Worm (Caenorhabditis elegans) whole organism, L1 larva: ENCODE data around the gene srt-24.

Experiments
- C16A3.4 ChIP-seq: fragments of 150-350 bp; optimal IDR thresholded peaks from 2 replicates; lab custom pipeline; 2014; ENCODE audit warnings: missing biosample characterization, missing genetic modification characterization
- F16B12.6 ChIP-seq: fragments of 150-350 bp; optimal IDR thresholded peaks from 2 replicates; lab custom pipeline; 2014; ENCODE audit warnings: missing biosample characterization, missing genetic modification characterization
- Y116A8C.19 ChIP-seq: sonication (generic microtip); optimal IDR thresholded peaks from 2 replicates; lab custom pipeline; 2016; ENCODE audit warnings: missing compliant biosample characterization, missing genetic modification characterization, borderline replicate concordance
- aha-1 ChIP-seq: fragments of 150-350 bp; optimal IDR thresholded peaks from 2 replicates; lab custom pipeline; 2014; ENCODE audit warnings: missing biosample characterization, missing genetic modification characterization
- ama-1 ChIP-seq: fragments of 150-350 bp; optimal IDR thresholded peaks from 2 replicates; lab custom pipeline; 2014
- ceh-8 ChIP-seq: fragments of 200-800 bp; sonication (Bioruptor generic); optimal IDR thresholded peaks from 2 replicates; lab custom pipeline; 2018; ENCODE audit warnings: mild to moderate bottlenecking, missing genetic modification characterization, moderate library complexity, missing compliant biosample characterization
- ceh-88 ChIP-seq: fragments of 200-800 bp; sonication (Bioruptor generic); IDR thresholded peaks from 2 replicates; pipeline ENCODE4 v1.3.6; 2022; ENCODE audit warnings: missing genetic modification characterization, missing compliant biosample characterization
- dsc-1 ChIP-seq: sonication (generic microtip); optimal IDR thresholded peaks from 2 replicates; lab custom pipeline; 2016; ENCODE audit warnings: mild to moderate bottlenecking, missing genetic modification characterization, missing compliant biosample characterization
- efl-1 ChIP-seq, 4 experiments: fragments of 150-350 bp; optimal IDR thresholded peaks in 3 of 4; peaks in 1 of 4; 1 replicate in 1 of 4; 2 replicates in 3 of 4; lab custom pipeline; 2014; ENCODE audit warnings: missing biosample characterization in 2 of 4, missing genetic modification characterization in 2 of 4, missing genetic modification reagents in 2 of 4
- elt-3 ChIP-seq, 6 experiments: fragments of 150-350 bp in 1 of 6; sonication (generic microtip); optimal IDR thresholded peaks; 2 replicates each; lab custom pipeline; 2017 to 2018; ENCODE audit warnings: missing biosample characterization in 6 of 6, missing genetic modification characterization in 6 of 6, inconsistent platforms in 1 of 6
- ets-5 ChIP-seq: fragments of 200-800 bp; sonication (Bioruptor generic); IDR thresholded peaks from 2 replicates; pipeline ENCODE4 v1.3.6; 2022; ENCODE audit warnings: missing genetic modification characterization, missing compliant biosample characterization
- fkh-10 ChIP-seq: sonication (generic microtip); optimal IDR thresholded peaks from 2 replicates; lab custom pipeline; 2017; ENCODE audit warnings: missing biosample characterization, missing genetic modification reagents, missing genetic modification characterization
- fkh-4 ChIP-seq: sonication (generic microtip); optimal IDR thresholded peaks from 2 replicates; lab custom pipeline; 2016; ENCODE audit warnings: missing compliant biosample characterization, missing genetic modification characterization, borderline replicate concordance
- fkh-8 ChIP-seq: sonication (generic microtip); optimal IDR thresholded peaks from 2 replicates; lab custom pipeline; 2016; ENCODE audit warnings: mild to moderate bottlenecking, missing genetic modification characterization, missing compliant biosample characterization
- fos-1 ChIP-seq: fragments of 150-350 bp; optimal IDR thresholded peaks from 2 replicates; lab custom pipeline; 2014; ENCODE audit warnings: missing biosample characterization, missing genetic modification characterization
- hlh-17 ChIP-seq: fragments of 200-800 bp; sonication (Bioruptor generic); optimal IDR thresholded peaks from 2 replicates; lab custom pipeline; 2018; ENCODE audit warnings: missing genetic modification characterization, mild to moderate bottlenecking, missing compliant biosample characterization, moderate library complexity, borderline replicate concordance
- hlh-4 ChIP-seq: sonication (generic microtip); optimal IDR thresholded peaks from 2 replicates; lab custom pipeline; 2016; ENCODE audit warnings: mild to moderate bottlenecking, missing genetic modification characterization, missing compliant biosample characterization
- hpl-2 ChIP-seq: fragments of 150-350 bp; optimal IDR thresholded peaks from 2 replicates; lab custom pipeline; 2014; ENCODE audit warnings: missing biosample characterization, missing genetic modification reagents, missing genetic modification characterization
- jun-1 ChIP-seq: fragments of 150-350 bp; optimal IDR thresholded peaks from 2 replicates; lab custom pipeline; 2014; ENCODE audit warnings: missing biosample characterization, missing genetic modification reagents, missing genetic modification characterization
- lin-15B ChIP-seq: fragments of 150-350 bp; sonication (generic microtip); optimal IDR thresholded peaks from 3 replicates; lab custom pipeline; 2014; ENCODE audit warnings: missing biosample characterization, missing genetic modification characterization
- lin-35 ChIP-seq, 2 experiments: fragments of 150-350 bp; optimal IDR thresholded peaks; 2 replicates each; lab custom pipeline; 2014; ENCODE audit warnings: missing biosample characterization in 2 of 2, missing genetic modification characterization in 2 of 2, missing genetic modification reagents in 2 of 2
- lin-39 ChIP-seq: fragments of 150-350 bp; optimal IDR thresholded peaks from 2 replicates; lab custom pipeline; 2014; ENCODE audit warnings: missing biosample characterization, missing genetic modification reagents, missing genetic modification characterization
- lir-3 ChIP-seq: sonication (generic microtip); optimal IDR thresholded peaks from 2 replicates; lab custom pipeline; 2016; ENCODE audit warnings: mild to moderate bottlenecking, missing genetic modification characterization, moderate library complexity, missing compliant biosample characterization; ENCODE audit not compliant: poor library complexity
- lsy-2 ChIP-seq, 2 experiments: fragments of 150-350 bp; optimal IDR thresholded peaks; 2 replicates each; lab custom pipeline; 2014; ENCODE audit warnings: missing biosample characterization in 2 of 2, missing genetic modification characterization in 2 of 2
- mab-9 ChIP-seq: fragments of 200-800 bp; sonication (Bioruptor generic); IDR thresholded peaks from 2 replicates; pipeline ENCODE4 v1.3.6; 2022; ENCODE audit warnings: missing genetic modification reagents, missing genetic modification characterization, missing compliant biosample characterization
- mdl-1 ChIP-seq, 2 experiments: fragments of 150-350 bp; optimal IDR thresholded peaks; 2 replicates each; lab custom pipeline; 2014 to 2017; ENCODE audit warnings: missing biosample characterization in 2 of 2, missing genetic modification characterization in 2 of 2, inconsistent platforms in 1 of 2
- mep-1 ChIP-seq: fragments of 150-350 bp; optimal IDR thresholded peaks from 2 replicates; lab custom pipeline; 2014; ENCODE audit warnings: missing biosample characterization, missing genetic modification characterization
- nhr-20 ChIP-seq: sonication (generic microtip); optimal IDR thresholded peaks from 2 replicates; lab custom pipeline; 2016; ENCODE audit warnings: mild to moderate bottlenecking, missing genetic modification characterization, missing compliant biosample characterization
- nhr-237 ChIP-seq: fragments of 150-350 bp; optimal IDR thresholded peaks from 2 replicates; lab custom pipeline; 2014; ENCODE audit warnings: missing biosample characterization, missing genetic modification characterization
- nhr-71 ChIP-seq: sonication (generic microtip); optimal IDR thresholded peaks from 2 replicates; lab custom pipeline; 2016; ENCODE audit warnings: mild to moderate bottlenecking, missing genetic modification characterization, moderate library complexity, missing compliant biosample characterization
- nhr-77 ChIP-seq: fragments of 150-350 bp; optimal IDR thresholded peaks from 2 replicates; lab custom pipeline; 2014; ENCODE audit warnings: missing biosample characterization, missing genetic modification characterization
- nhr-84 ChIP-seq: sonication (generic microtip); optimal IDR thresholded peaks from 2 replicates; lab custom pipeline; 2017; ENCODE audit warnings: missing biosample characterization, missing genetic modification characterization
- nhr-85 ChIP-seq: sonication (generic microtip); peaks from one replicate; lab custom pipeline; 2016; ENCODE audit warnings: missing genetic modification characterization, inconsistent platforms, missing compliant biosample characterization
- nhr-90 ChIP-seq: sonication (generic microtip); optimal IDR thresholded peaks from 2 replicates; lab custom pipeline; 2016; ENCODE audit warnings: mild to moderate bottlenecking, missing genetic modification characterization, missing compliant biosample characterization; ENCODE audit not compliant: poor library complexity
- pqm-1 ChIP-seq: sonication (generic microtip); optimal IDR thresholded peaks from 3 replicates; lab custom pipeline; 2017; ENCODE audit warnings: missing biosample characterization, missing genetic modification characterization
- rnt-1 ChIP-seq: sonication (generic microtip); optimal IDR thresholded peaks from 2 replicates; lab custom pipeline; 2016; ENCODE audit warnings: mild to moderate bottlenecking, missing genetic modification characterization, moderate library complexity, missing compliant biosample characterization
- snpc-4 ChIP-seq: fragments of 150-350 bp; optimal IDR thresholded peaks from 2 replicates; lab custom pipeline; 2014; ENCODE audit warnings: missing biosample characterization, missing genetic modification characterization
- snu-23 ChIP-seq: sonication (generic microtip); optimal IDR thresholded peaks from 2 replicates; lab custom pipeline; 2016; ENCODE audit warnings: missing genetic modification characterization, missing compliant biosample characterization
- sptf-1 ChIP-seq: fragments of 150-350 bp; optimal IDR thresholded peaks from 2 replicates; lab custom pipeline; 2014; ENCODE audit warnings: missing biosample characterization, missing genetic modification characterization
- swsn-7 ChIP-seq: sonication (generic microtip); optimal IDR thresholded peaks from 2 replicates; lab custom pipeline; 2016; ENCODE audit warnings: missing genetic modification characterization, missing compliant biosample characterization
- tbx-2 ChIP-seq: sonication (generic microtip); optimal IDR thresholded peaks from 2 replicates; lab custom pipeline; 2016; ENCODE audit warnings: missing genetic modification characterization, missing compliant biosample characterization
- tlp-1 ChIP-seq: fragments of 150-350 bp; optimal IDR thresholded peaks from 2 replicates; lab custom pipeline; 2014; ENCODE audit warnings: missing biosample characterization, missing genetic modification characterization
- unc-86 ChIP-seq: sonication (generic microtip); optimal IDR thresholded peaks from 2 replicates; lab custom pipeline; 2016; ENCODE audit warnings: missing genetic modification characterization, missing compliant biosample characterization
- unc-98 ChIP-seq: fragments of 200-800 bp; sonication (Bioruptor generic); IDR thresholded peaks from 2 replicates; pipeline ENCODE4 v1.3.6; 2022; ENCODE audit warnings: missing genetic modification characterization, missing compliant biosample characterization
- vab-15 ChIP-seq: sonication (generic microtip); optimal IDR thresholded peaks from 2 replicates; lab custom pipeline; 2017; ENCODE audit warnings: missing genotype, mild to moderate bottlenecking, missing genetic modification characterization, missing compliant biosample characterization
- xbp-1 ChIP-seq: sonication (generic microtip); optimal IDR thresholded peaks from 2 replicates; lab custom pipeline; 2016; ENCODE audit warnings: missing genetic modification characterization, missing compliant biosample characterization
- zip-4 ChIP-seq: fragments of 200-800 bp; sonication (Bioruptor generic); optimal IDR thresholded peaks from 2 replicates; lab custom pipeline; 2018; ENCODE audit warnings: mild to moderate bottlenecking, missing genetic modification characterization, moderate library complexity, missing compliant biosample characterization
- ztf-11 ChIP-seq, 2 experiments: sonication (generic microtip); optimal IDR thresholded peaks; 2 replicates each; lab custom pipeline; 2016 to 2017; ENCODE audit warnings: missing genetic modification characterization in 2 of 2, missing biosample characterization in 1 of 2, missing compliant biosample characterization in 1 of 2
- ztf-4 ChIP-seq: fragments of 150-350 bp; optimal IDR thresholded peaks from 2 replicates; lab custom pipeline; 2014; ENCODE audit warnings: missing biosample characterization, missing genetic modification characterization

The srt-24 gene

DNA sequence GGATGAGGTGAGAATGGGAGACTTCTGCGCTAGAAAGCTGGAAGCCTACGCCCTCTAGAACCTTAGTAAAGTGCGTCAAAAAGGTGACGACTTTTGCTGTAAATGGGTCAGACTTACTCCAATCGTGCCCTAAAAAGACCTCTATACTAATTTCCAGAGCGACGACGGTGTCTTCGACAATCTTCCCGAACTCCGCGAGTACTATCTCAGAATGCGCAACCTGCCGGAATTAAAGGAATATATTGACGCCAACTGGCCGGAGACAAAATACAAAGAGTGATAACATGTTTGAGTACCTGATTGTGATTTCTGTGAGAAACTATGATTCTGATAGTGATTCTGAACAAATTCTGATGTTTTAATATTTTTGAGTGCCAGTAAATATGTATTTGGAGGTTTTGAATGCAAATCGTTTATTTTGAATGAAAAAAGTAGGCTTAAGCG is 31.2 kb upstream of the srt-24 start (continued):
- TF ChIP-seq ceh-8 (GFP tag; lab: Kevin White, UChicago): no peak
- no peak for TF ChIP-seq tlp-1 (tag; lab: Kevin White, UChicago)
- no peak for TF ChIP-seq sptf-1 (tag; lab: Kevin White, UChicago)
- TF ChIP-seq tbx-2: no peak
- peak; percentile 12 for TF ChIP-seq ama-1 (lab: Kevin White, UChicago)
- peak; percentile 5 for TF ChIP-seq rnt-1 (tag; lab: Kevin White, UChicago)
- TF ChIP-seq mep-1 (tag; lab: Kevin White, UChicago): no peak
- no peak for TF ChIP-seq zip-4
- peak; percentile 14 for TF ChIP-seq C16A3.4 (tag; lab: Kevin White, UChicago)
- peak; percentile 88 for TF ChIP-seq nhr-85
- no peak for TF ChIP-seq aha-1 (tag; lab: Kevin White, UChicago)
- no peak for TF ChIP-seq unc-98
- no peak for TF ChIP-seq jun-1 (tag; lab: Kevin White, UChicago)
- TF ChIP-seq elt-3 (tag; optimal IDR thresholded peaks at IDR 0.05; lab: Kevin White, UChicago): peak in 2 of 6 experiments; percentile 28 to 31
- no peak for TF ChIP-seq lir-3 (tag; lab: Kevin White, UChicago)
- TF ChIP-seq unc-86 (tag; lab: Kevin White, UChicago): no peak
- no peak for TF ChIP-seq lin-15B (tag; lab: Kevin White, UChicago)
- no peak for TF ChIP-seq mab-9 (GFP tag; lab: Robert Waterston, UW)
- TF ChIP-seq fkh-10 (GFP tag; lab: Kevin White, UChicago): no peak
- TF ChIP-seq hlh-17: no peak
- no peak for TF ChIP-seq hpl-2 (GFP tag; lab: Kevin White, UChicago)
- TF ChIP-seq mdl-1 (tag; optimal IDR thresholded peaks at IDR 0.05; lab: Kevin White, UChicago): no peak
- TF ChIP-seq ztf-4 (tag; lab: Kevin White, UChicago): no peak
- TF ChIP-seq nhr-90 (tag; lab: Kevin White, UChicago): peak; percentile 36
- TF ChIP-seq vab-15: no peak
- TF ChIP-seq fkh-4 (tag; lab: Kevin White, UChicago): no peak
- no peak for TF ChIP-seq nhr-84 (tag; lab: Kevin White, UChicago)
- TF ChIP-seq snpc-4 (tag; lab: Kevin White, UChicago): no peak
- TF ChIP-seq ets-5 (GFP tag; lab: Robert Waterston, UW): no peak
- TF ChIP-seq lsy-2 (tag; optimal IDR thresholded peaks at IDR 0.05; lab: Kevin White, UChicago): peak; percentile 23 to 31
- no peak for TF ChIP-seq nhr-77 (tag; lab: Kevin White, UChicago)
- no peak for TF ChIP-seq lin-35 (GFP tag; optimal IDR thresholded peaks at IDR 0.05; lab: Kevin White, UChicago)
- TF ChIP-seq lin-39 (tag; lab: Kevin White, UChicago): no peak
- TF ChIP-seq swsn-7 (tag; lab: Kevin White, UChicago): no peak
- TF ChIP-seq hlh-4 (tag; lab: Kevin White, UChicago): no peak
- TF ChIP-seq pqm-1 (tag; lab: Kevin White, UChicago): no peak
- peak; percentile 36 for TF ChIP-seq snu-23 (GFP tag; lab: Kevin White, UChicago)
- TF ChIP-seq F16B12.6 (tag; lab: Kevin White, UChicago): no peak
- peak; percentile 28 for TF ChIP-seq xbp-1 (tag; lab: Kevin White, UChicago)
- TF ChIP-seq nhr-20 (tag; lab: Kevin White, UChicago): no peak
- TF ChIP-seq fos-1 (tag; lab: Kevin White, UChicago): peak; percentile 13
- TF ChIP-seq nhr-237 (tag; lab: Kevin White, UChicago): no peak

DNA sequence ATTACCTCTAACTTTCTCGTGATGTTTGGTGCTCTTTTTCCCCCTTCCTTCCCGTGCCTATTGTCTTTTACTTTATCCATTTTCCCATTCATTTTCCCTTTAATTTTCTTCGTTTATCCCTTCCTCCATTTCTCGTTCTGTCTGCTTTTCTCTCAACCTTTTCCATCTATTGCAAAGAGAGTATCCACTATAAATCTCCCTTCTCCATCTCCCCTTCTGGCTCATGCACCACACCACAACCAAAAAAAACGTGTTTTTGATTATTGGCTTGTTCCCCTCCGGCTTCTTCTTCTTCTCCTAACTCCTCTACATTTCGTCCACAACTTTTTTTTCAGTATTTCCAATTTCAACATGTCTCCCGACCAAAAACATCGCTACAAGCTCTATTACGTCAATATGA is 29.4 kb upstream of the srt-24 start, which contains the start of gene gst-40:
gst-40 (plus strand) TSS at position 236 of the 400 bp plus-strand sequence.
- TF ChIP-seq tbx-2: peak; percentile 5
- TF ChIP-seq fkh-8: peak; percentile 46
- no peak for TF ChIP-seq elt-3 (tag; optimal IDR thresholded peaks at IDR 0.05; lab: Kevin White, UChicago)
- TF ChIP-seq ztf-11 (tag; optimal IDR thresholded peaks at IDR 0.05; lab: Kevin White, UChicago): no peak
- no peak for TF ChIP-seq fos-1 (tag; lab: Kevin White, UChicago)
- no peak for TF ChIP-seq Y116A8C.19 (tag; lab: Kevin White, UChicago)
- TF ChIP-seq sptf-1 (tag; lab: Kevin White, UChicago): no peak
- no peak for TF ChIP-seq efl-1 (optimal IDR thresholded peaks at IDR 0.05; lab: Kevin White, UChicago)
- peak in 1 of 2 experiments; percentile 86 for TF ChIP-seq efl-1 (GFP tag; optimal IDR thresholded peaks at IDR 0.05 in 1 of 2; lab: Kevin White, UChicago)
- TF ChIP-seq tlp-1 (tag; lab: Kevin White, UChicago): no peak
- no peak for TF ChIP-seq nhr-84 (tag; lab: Kevin White, UChicago)
- TF ChIP-seq dsc-1 (tag; lab: Kevin White, UChicago): peak; percentile 80
- peak; percentile 16 for TF ChIP-seq fkh-4 (tag; lab: Kevin White, UChicago)
- no peak for TF ChIP-seq nhr-71 (tag; lab: Kevin White, UChicago)
- no peak for TF ChIP-seq ceh-88 (GFP tag; lab: Robert Waterston, UW)
- TF ChIP-seq, all 84 proteins: peak for 5
